Fruit fly (Drosophila melanogaster) whole organism: ENCODE data around the gene TBC1d7.

Experiments
- CG8478 ChIP-seq: fragments of >200 bp; optimal IDR thresholded peaks from 2 replicates; lab custom pipeline; 2018; ENCODE audit warnings: inconsistent platforms
- Dll ChIP-seq: fragments of >200 bp; optimal IDR thresholded peaks from 2 replicates; lab custom pipeline; 2017
- EcR ChIP-seq, 2 experiments: fragments of >200 bp; optimal IDR thresholded peaks; 2 replicates each; lab custom pipeline; 2017; ENCODE audit warnings: missing biosample characterization in 2 of 2, missing genetic modification characterization in 2 of 2, missing genetic modification reagents in 2 of 2
- pan ChIP-seq: fragments of >200 bp; optimal IDR thresholded peaks from 2 replicates; lab custom pipeline; 2017
- psq ChIP-seq: fragments of >200 bp; optimal IDR thresholded peaks from 2 replicates; lab custom pipeline; 2017
- usp ChIP-seq: fragments of >200 bp; optimal IDR thresholded peaks from 2 replicates; lab custom pipeline; 2017; ENCODE audit warnings: missing biosample characterization, missing genetic modification characterization, mixed read lengths

Gene TBC1d7

DNA sequence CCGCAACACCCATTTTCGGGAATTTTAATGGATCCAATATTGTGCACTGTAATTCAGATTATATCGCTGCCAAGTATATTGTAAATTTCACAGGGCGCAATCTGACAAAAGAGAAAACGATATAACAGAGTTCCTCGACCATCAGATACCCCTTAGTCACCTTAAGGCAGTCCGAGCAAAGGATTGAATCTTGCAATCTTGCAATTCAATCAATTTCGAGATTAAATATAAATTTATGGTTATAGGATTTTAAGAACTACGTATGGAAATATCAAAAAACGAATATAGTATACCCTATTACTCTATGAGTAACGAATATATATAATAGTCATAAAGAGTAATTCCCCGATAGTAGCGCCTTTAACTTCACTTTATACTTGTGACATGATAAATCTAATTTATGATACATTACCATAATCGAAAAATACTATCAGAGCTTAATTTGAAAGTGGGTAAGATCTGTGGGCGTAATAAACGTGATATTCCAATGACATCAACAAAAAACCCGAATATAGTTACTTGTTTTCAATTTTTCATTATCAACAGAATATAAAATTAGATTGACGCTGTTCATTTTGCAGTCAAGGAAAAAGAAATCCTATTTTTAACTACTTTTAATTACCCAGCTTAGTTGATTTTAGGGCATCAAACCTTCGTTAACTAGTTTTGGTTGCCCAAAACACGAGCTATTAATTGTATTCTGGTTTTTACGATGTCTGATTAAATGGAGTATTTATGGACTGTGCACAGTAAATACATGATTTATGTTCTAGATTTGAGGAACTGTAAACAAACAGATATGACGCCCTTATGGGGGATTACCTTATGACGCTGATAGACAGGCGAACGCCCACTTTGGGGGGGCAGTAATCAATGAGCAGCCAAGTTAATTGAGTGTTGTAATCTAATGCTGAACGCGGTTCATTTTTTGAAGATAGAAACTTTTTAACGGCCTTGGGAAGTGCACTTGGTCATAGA, 22.8 kb upstream of the TBC1d7 start:
- TF ChIP-seq usp (GFP tag; lab: Kevin White, UChicago) (no peak), Dll (no peak), EcR (GFP tag; optimal IDR thresholded peaks at IDR 0.05; lab: Kevin White, UChicago) (no peak), psq (lab: Kevin White, UChicago) (no peak), CG8478 (lab: Kevin White, UChicago) (no peak)

DNA sequence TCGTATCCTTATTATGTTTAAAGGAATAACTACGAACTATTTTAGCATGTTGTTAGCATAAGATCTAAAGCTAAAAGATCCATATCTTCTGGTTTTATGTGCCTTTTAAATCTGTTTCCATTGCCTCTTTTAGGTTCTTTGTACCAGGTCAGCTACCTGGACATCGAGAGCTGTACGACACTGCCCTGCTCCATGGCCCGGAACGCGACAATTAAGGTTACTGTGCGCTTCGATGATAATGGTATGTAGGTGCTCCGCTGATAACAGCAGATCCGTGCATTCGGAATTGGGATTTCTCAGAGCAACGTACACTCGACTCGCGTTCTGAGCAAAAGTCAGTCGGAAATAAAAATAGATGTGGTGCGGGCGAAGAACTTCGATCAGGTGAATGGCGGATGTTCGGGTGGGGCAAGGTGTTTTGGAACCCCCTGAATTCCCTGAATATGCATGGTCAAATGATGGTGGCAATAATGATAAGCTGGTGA, 21.8 kb upstream of the TBC1d7 start:
- TF ChIP-seq CG8478 (lab: Kevin White, UChicago) = no peak
- no peak for TF ChIP-seq psq (lab: Kevin White, UChicago)
- no peak for TF ChIP-seq EcR (GFP tag; optimal IDR thresholded peaks at IDR 0.05; lab: Kevin White, UChicago)
- no peak for TF ChIP-seq usp (GFP tag; lab: Kevin White, UChicago)
- TF ChIP-seq Dll = no peak
- no peak for TF ChIP-seq pan (lab: Kevin White, UChicago)

DNA sequence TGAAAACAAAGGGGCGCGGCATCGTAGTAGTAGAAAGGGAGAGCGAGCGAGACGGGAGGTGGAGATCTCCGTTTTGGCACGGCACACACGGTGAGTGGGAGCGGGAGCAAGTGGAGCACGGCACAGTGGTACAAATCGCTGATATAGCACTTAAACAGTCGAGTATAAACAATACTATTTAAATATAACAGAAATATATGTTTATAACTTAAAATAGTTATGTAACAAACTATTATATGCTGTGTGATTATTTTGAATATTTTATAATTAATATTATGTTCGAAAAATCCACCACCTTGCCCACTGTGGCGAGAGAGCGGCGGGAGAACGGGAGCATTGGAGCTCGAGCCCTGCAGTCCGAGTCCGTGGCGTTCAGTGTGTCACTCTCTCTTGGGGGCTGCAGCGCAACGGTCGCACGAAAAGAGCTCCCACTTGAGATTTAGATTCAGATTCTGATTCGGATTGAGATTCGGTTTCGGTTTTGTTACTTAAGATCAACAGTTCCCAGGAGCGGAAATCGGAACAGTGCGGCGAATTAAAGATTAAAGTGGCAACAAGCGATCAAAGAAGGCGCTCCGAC, 20.4 kb upstream of the TBC1d7 start, which contains the start of gene Kal1:
TSS of gene Kal1 (plus strand) at position 383 of the 580 bp plus-strand sequence.
- peak; percentile 73 for TF ChIP-seq Dll
- TF ChIP-seq usp (GFP tag; lab: Kevin White, UChicago) = no peak

DNA sequence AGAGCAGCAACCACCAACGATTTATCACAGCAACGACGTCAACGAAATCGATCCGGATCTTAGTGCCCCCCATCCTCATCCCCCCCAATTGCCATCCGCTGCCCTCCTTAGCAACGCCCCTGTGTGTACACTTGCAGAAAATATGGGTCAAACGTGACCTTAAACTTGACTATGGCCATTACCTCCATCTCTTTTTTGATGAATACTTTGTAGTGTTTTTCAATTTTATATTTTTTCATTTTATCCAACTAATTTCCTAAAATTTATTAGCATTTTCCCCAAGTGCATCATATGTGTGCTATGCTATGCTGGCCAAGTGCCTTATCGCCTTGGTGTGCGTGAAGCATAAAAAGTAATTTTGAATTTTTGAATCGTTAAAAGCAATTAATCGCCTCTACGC, 18.6 kb upstream of the TBC1d7 start:
- TF ChIP-seq Dll (no peak), CG8478 (lab: Kevin White, UChicago) (no peak), EcR (GFP tag; optimal IDR thresholded peaks at IDR 0.05; lab: Kevin White, UChicago) (no peak), psq (lab: Kevin White, UChicago) (no peak), usp (GFP tag; lab: Kevin White, UChicago) (no peak), pan (lab: Kevin White, UChicago) (no peak)

DNA sequence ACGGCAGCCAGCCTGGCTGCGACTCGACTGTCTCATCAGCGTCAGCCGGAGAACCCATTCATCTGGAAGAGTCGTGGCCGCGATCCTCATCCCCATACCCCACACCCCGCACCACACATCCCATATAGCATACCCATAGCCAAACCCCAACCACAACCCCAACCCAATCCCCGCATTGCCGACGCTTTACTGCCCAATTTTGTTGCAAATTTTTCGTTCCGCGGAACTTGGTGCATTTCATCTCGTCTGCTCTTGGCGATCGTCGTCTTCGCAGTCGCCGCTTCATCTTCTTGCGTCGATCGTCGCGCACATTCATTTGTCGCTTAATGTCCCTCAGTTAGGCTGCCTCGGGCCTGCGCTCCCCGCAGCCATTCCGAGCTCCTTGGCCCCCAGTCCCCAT, 18.2 kb upstream of the TBC1d7 start:
- TF ChIP-seq psq (lab: Kevin White, UChicago) (no peak), usp (GFP tag; lab: Kevin White, UChicago) (no peak), pan (lab: Kevin White, UChicago) (no peak), Dll (peak; percentile 55), CG8478 (lab: Kevin White, UChicago) (no peak)

DNA sequence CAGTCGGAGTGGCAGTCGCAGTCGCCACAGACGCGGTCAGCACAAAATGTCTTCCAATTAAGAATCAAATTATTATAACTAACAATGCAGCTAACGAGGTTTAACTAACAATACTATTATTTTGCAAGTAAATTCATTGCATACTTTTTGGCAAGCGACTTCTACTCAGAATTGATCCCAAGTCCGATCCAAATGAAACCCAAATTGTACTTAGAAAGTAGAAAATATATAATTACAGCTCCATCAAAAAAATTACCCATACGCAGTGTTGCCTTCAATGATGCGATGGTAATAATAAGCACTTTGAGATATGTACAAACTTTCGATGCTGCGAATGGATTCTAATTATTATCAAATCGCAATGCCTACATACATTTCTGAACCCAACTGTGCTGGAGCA, 17.7 kb upstream of the TBC1d7 start:
- no peak for TF ChIP-seq psq (lab: Kevin White, UChicago)
- no peak for TF ChIP-seq pan (lab: Kevin White, UChicago)
- no peak for TF ChIP-seq usp (GFP tag; lab: Kevin White, UChicago)
- no peak for TF ChIP-seq CG8478 (lab: Kevin White, UChicago)
- TF ChIP-seq EcR (GFP tag; optimal IDR thresholded peaks at IDR 0.05; lab: Kevin White, UChicago) = no peak
- TF ChIP-seq Dll = no peak

DNA sequence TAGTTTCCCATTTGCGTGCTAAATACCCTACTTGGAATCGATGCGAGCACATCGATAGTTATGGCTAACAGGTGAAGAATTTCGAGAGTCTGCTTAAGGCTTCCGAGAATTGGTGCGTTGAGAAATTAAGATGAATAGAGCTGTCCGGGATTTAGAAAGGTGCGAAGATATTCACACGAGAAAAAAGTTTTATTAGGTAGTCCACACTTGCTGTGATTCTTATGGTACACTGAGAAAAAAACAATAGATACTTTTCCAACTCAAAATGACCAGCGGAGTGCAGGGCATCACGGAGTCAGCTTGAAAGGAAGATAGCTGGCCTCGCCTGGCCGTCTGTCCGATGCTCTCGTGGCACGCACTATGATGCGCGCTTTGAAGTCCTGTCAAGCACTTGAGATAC, 17.0 kb upstream of the TBC1d7 start:
- TF ChIP-seq pan (lab: Kevin White, UChicago) = no peak
- TF ChIP-seq usp (GFP tag; lab: Kevin White, UChicago) = no peak
- TF ChIP-seq EcR (GFP tag; optimal IDR thresholded peaks at IDR 0.05; lab: Kevin White, UChicago) = no peak
- TF ChIP-seq CG8478 (lab: Kevin White, UChicago) = no peak
- TF ChIP-seq psq (lab: Kevin White, UChicago) = no peak
- no peak for TF ChIP-seq Dll

DNA sequence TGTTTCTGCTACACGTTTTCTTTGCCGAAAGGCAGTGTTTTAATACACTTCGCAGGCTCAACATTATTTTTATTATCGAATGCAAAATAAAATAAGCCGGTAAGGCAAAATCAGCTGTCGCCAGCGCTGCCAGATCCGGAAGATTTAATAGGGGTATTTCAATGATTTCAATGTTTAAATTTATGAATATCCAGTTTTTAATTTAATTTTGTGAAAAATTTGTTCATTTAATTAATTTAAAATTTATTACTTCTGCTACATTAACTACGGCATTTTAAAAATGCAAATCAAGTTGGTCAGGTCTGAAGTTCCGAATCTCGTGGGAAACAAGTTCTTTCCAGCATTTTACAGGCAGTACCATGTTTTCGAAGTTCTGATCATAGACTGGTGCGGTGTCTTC, 12.7 kb upstream of the TBC1d7 start, which contains the start of gene Slimp:
TSS of gene Slimp (minus strand) at position 130 of the 400 bp plus-strand sequence.
- TF ChIP-seq CG8478 (lab: Kevin White, UChicago) (no peak), EcR (GFP tag; optimal IDR thresholded peaks at IDR 0.05; lab: Kevin White, UChicago) (no peak), psq (lab: Kevin White, UChicago) (no peak), usp (GFP tag; lab: Kevin White, UChicago) (no peak), pan (lab: Kevin White, UChicago) (no peak), Dll (no peak)

DNA sequence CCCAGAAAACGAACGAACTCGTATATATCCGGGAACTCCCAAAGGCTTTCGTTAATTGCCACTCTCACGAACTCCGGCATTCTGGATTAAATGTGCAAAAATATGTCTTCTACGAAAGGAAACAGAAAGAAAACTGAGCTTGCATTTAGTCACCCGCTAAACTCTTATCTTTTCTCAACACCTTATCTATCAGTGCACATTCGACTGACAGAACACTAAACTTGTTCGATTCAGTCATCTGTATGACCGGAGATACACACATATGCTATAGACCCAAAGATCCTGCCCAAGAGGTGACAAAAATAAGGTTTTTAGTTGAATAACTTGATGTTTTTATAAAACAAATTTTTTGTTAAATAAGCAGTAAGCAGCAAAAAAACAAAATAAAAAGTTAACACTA, 11.4 kb upstream of the TBC1d7 start, which contains the start of gene p38c:
TSS of gene p38c (minus strand) at position 101 of the 400 bp plus-strand sequence.
- no peak for TF ChIP-seq psq (lab: Kevin White, UChicago)
- no peak for TF ChIP-seq Dll
- no peak for TF ChIP-seq CG8478 (lab: Kevin White, UChicago)
- no peak for TF ChIP-seq pan (lab: Kevin White, UChicago)
- TF ChIP-seq EcR (GFP tag; optimal IDR thresholded peaks at IDR 0.05; lab: Kevin White, UChicago) = no peak
- no peak for TF ChIP-seq usp (GFP tag; lab: Kevin White, UChicago)

DNA sequence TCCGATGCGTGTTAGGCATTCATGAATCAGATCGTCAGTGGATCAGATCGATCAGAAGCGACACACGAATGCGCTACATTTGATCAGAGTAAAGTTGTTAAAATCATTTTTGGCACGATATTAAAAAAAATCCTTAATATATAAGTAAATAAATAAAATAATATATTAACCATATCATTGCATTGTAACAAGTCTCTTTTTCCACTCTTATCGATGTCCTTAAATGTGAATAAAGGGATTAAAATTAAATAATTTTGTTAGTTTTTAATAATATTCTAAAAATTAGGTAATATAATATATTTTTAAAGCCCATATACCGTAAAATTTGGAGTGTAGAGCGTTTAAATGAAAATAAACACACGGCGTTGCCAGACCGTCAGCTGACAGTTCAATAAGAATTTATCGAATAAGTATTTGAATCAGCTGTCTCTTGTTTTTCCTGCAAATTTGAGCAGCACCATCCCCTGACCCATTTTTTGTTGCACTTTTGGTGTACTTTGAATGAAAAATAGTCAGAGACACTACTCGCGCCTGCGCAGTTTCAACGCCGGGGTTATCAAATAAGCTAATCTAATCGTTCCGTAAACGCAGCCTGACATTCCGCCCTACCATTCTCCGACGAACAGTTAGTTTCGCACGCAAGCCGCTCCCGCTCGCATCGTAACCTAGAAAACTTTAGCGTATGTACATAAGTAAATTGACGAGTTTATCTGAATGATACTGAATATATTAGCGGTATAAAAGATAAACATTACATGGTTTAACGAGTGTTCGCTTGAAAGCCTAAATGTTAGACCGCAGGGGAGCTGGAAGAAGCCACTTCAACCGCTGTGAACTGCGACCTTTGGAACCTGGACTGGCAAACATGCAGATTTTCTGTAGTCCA, 9.4 kb upstream of the TBC1d7 start, which contains the start of the genes p38a and CG6178:
TSS of gene p38a (minus strand) at position 398 of the 886 bp plus-strand sequence.
TSS of gene CG6178 (plus strand) at position 424 of the 886 bp plus-strand sequence.
- TF ChIP-seq Dll = no peak
